Worm (Caenorhabditis elegans): ENCODE results near the gene ZK1290.15.

Gene ZK1290.15

ce11 chrII:7530944-7531343 lies 7.6 kb downstream of the ZK1290.15 start, which contains the start of gene wrt-1:
wrt-1 (plus strand) TSS chrII:7530996.
- peak; percentile 41 for TF ChIP-seq nhr-23 (tag; optimal IDR thresholded peaks at IDR 0.05)
- no peak for TF ChIP-seq nhr-76 (tag; optimal IDR thresholded peaks at IDR 0.05)
- TF ChIP-seq daf-12 (tag; optimal IDR thresholded peaks at IDR 0.05) = no peak
- no peak for TF ChIP-seq ZK546.5 (tag; optimal IDR thresholded peaks at IDR 0.05)
- TF ChIP-seq ama-1 (optimal IDR thresholded peaks at IDR 0.05) = peak; percentile 19

- peak; percentile 52 for TF ChIP-seq nhr-23 (tag; optimal IDR thresholded peaks at IDR 0.05)
- peak; percentile 59 for TF ChIP-seq nhr-43 (tag; optimal IDR thresholded peaks at IDR 0.05; ENCODE audit: poor library complexity, severe bottlenecking)
- no peak for TF ChIP-seq hmg-11 (tag; optimal IDR thresholded peaks at IDR 0.05)
- TF ChIP-seq elt-3 (tag; optimal IDR thresholded peaks at IDR 0.05) = peak in 1 of 3 experiments; percentile 63
These were observed 8.1 kb downstream of the ZK1290.15 start for ce11 chrII:7531478-7531877.

- TF ChIP-seq nhr-25 (tag; optimal IDR thresholded peaks at IDR 0.05) (peak; percentile 10), elt-1 (tag; optimal IDR thresholded peaks at IDR 0.05) (peak; percentile 6), pqm-1 (tag; optimal IDR thresholded peaks at IDR 0.05) (no peak), nhr-23 (tag; optimal IDR thresholded peaks at IDR 0.05) (peak; percentile 86)
These were observed 11.0 kb downstream of the ZK1290.15 start, which contains the start of gene wrt-10 for ce11 chrII:7534369-7534768. wrt-10 (minus strand) TSS chrII:7534563.

ce11 chrII:7534934-7535333 lies 11.6 kb downstream of the ZK1290.15 start, which contains the start of gene ZK1290.13:
ZK1290.13 (plus strand) TSS chrII:7535006.
- TF ChIP-seq elt-2 (tag; optimal IDR thresholded peaks at IDR 0.05) (peak; percentile 56), daf-12 (tag; optimal IDR thresholded peaks at IDR 0.05) (no peak), pqm-1 (tag; optimal IDR thresholded peaks at IDR 0.05) (peak; percentile 7)

DNA sequence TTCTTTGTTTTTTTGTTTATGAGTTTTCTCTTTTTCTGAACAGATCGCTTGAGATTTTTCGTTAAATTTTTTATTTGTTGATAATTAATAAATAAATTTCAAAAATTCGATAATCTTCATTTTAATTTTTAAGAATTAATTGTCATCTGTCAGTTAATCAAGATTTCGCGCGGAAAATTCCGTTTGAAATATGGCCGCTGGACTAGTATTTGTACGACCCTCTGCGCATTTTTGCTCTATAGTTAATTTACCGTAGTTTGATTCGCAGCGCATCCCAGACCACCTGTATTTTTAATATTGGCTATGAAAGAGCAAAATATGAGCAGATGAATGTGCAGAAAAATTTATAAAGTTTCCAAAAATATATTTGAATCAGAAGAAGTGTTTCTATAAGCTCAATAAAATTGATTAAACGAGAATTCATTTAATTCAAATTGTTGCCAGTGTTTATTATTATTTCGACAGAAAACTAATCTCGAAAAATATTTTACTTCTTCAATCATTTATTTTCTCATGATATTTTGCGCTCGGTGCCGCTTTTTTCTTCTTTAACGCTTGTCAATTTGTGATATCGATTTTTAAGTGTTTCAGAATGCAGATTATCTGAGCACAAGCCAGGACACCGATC lies 14.3 kb downstream of the ZK1290.15 start, which contains the start of gene nfi-1:
TSS of gene nfi-1 (plus strand) at position 578 of the 628 bp plus-strand sequence.
- TF ChIP-seq pqm-1 (tag; optimal IDR thresholded peaks at IDR 0.05) = no peak
- TF ChIP-seq ceh-9 (tag; optimal IDR thresholded peaks at IDR 0.05) = no peak
- peak; percentile 22 for TF ChIP-seq nhr-25 (tag; optimal IDR thresholded peaks at IDR 0.05)
- no peak for TF ChIP-seq jun-1 (tag; optimal IDR thresholded peaks at IDR 0.05)
- no peak for TF ChIP-seq hmg-11 (tag; optimal IDR thresholded peaks at IDR 0.05)
- peak; percentile 79 for TF ChIP-seq nfya-1 (tag; optimal IDR thresholded peaks at IDR 0.05; ENCODE audit: insufficient read depth)
- no peak for TF ChIP-seq egl-27 (tag; optimal IDR thresholded peaks at IDR 0.05)
- TF ChIP-seq unc-62 (GFP tag; optimal IDR thresholded peaks at IDR 0.05) = no peak
- no peak for TF ChIP-seq lsy-12 (tag; optimal IDR thresholded peaks at IDR 0.05)
- TF ChIP-seq elt-1 (tag; optimal IDR thresholded peaks at IDR 0.05) = no peak
- TF ChIP-seq nhr-67 (tag; optimal IDR thresholded peaks at IDR 0.05) = no peak
- no peak for TF ChIP-seq nhr-12 (tag; optimal IDR thresholded peaks at IDR 0.05)
- no peak for TF ChIP-seq R02D3.7 (tag; optimal IDR thresholded peaks at IDR 0.05)
- no peak for TF ChIP-seq nhr-77 (tag; optimal IDR thresholded peaks at IDR 0.05)
- TF ChIP-seq nhr-23 (tag; optimal IDR thresholded peaks at IDR 0.05) = peak; percentile 13
- no peak for TF ChIP-seq ztf-11 (tag; optimal IDR thresholded peaks at IDR 0.05)
- TF ChIP-seq nhr-28 (tag; optimal IDR thresholded peaks at IDR 0.05) = no peak
- peak; percentile 64 for TF ChIP-seq lin-39 (tag; optimal IDR thresholded peaks at IDR 0.05)
- TF ChIP-seq lin-15B (tag; optimal IDR thresholded peaks at IDR 0.05) = peak; percentile 68
- no peak for TF ChIP-seq aly-2 (tag; optimal IDR thresholded peaks at IDR 0.05)
- no peak for TF ChIP-seq tbx-2 (tag; optimal IDR thresholded peaks at IDR 0.05)
- TF ChIP-seq nhr-237 (tag; optimal IDR thresholded peaks at IDR 0.05) = no peak
- no peak for TF ChIP-seq ceh-16 (tag; optimal IDR thresholded peaks at IDR 0.05)
- no peak for TF ChIP-seq ZK546.5 (tag; optimal IDR thresholded peaks at IDR 0.05)
- no peak for TF ChIP-seq zag-1 (tag; optimal IDR thresholded peaks at IDR 0.05)
- no peak for TF ChIP-seq skn-1 (tag; optimal IDR thresholded peaks at IDR 0.05)
- TF ChIP-seq unc-39 (tag; optimal IDR thresholded peaks at IDR 0.05) = no peak
- TF ChIP-seq mml-1 (tag; optimal IDR thresholded peaks at IDR 0.05) = no peak
- TF ChIP-seq nhr-76 (tag; optimal IDR thresholded peaks at IDR 0.05) = no peak
- TF ChIP-seq eor-1 (tag; optimal IDR thresholded peaks at IDR 0.05) = no peak
- TF ChIP-seq ama-1 (optimal IDR thresholded peaks at IDR 0.05) = no peak
- TF ChIP-seq nhr-11 (tag; optimal IDR thresholded peaks at IDR 0.05) = no peak
- TF ChIP-seq elt-3 (tag; optimal IDR thresholded peaks at IDR 0.05) = no peak
- TF ChIP-seq pha-4 (tag; optimal IDR thresholded peaks at IDR 0.05) = peak; percentile 81
- no peak for TF ChIP-seq fkh-10 (GFP tag; optimal IDR thresholded peaks at IDR 0.05)
- no peak for TF ChIP-seq fos-1 (tag; optimal IDR thresholded peaks at IDR 0.05)
- no peak for TF ChIP-seq sea-2 (GFP tag; optimal IDR thresholded peaks at IDR 0.05)
- TF ChIP-seq ztf-4 (tag; optimal IDR thresholded peaks at IDR 0.05) = no peak
- no peak for TF ChIP-seq daf-12 (tag; optimal IDR thresholded peaks at IDR 0.05)
- peak; percentile 66 for TF ChIP-seq snpc-4 (tag; optimal IDR thresholded peaks at IDR 0.05)

Measured in whole organism, L3 larva.